Worm (Caenorhabditis elegans): Measurements from ENCODE around the gene srsx-16.

Gene srsx-16

DNA sequence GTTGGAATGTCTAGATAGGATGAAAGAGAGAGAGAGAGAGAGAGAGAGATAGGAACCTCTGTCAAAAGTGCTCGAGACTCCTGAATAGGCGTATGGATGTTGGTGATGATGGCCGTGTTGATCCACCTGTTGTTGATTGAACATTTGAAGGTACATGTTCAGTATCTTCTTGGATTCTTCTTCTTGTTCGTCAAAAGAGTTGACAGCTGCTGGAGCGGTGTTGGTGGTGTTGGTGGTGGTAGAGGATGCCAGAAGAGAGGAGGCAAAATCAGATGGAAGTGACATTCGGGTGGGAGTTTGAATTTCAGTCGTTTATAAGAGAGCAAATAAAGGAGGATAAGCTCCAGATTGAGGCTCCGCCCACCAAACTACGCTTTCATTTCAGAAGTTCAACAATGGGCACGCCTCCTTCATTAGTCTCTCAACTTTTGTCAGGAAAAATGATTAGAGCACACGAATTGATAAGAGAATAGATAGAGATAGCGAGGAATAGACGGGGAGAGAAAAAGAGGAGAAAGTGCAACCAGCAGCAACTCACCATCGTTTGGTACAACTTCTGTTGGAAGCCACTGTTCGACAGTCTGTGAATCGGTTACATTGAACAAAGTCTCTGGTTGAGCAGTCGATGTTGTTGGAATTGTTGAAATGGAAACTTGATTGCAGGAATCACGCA is 33.4 kb upstream of the srsx-16 start:
- no peak for TF ChIP-seq efl-1 (optimal IDR thresholded peaks at IDR 0.05)
- peak in 1 of 2 experiments; percentile 85 for TF ChIP-seq efl-1 (GFP tag; optimal IDR thresholded peaks at IDR 0.05 in 1 of 2)
- no peak for TF ChIP-seq pag-3 (tag; optimal IDR thresholded peaks at IDR 0.05; ENCODE audit: borderline replicate concordance, insufficient read depth)
- no peak for TF ChIP-seq fkh-4 (tag; optimal IDR thresholded peaks at IDR 0.05; ENCODE audit: borderline replicate concordance)
- no peak for TF ChIP-seq lin-35 (GFP tag; optimal IDR thresholded peaks at IDR 0.05)
- no peak for TF ChIP-seq aha-1 (tag; optimal IDR thresholded peaks at IDR 0.05)

ce11 chrIV:5650761-5651332 is 31.3 kb upstream of the srsx-16 start:
- TF ChIP-seq nhr-85 (tag) (peak; percentile 25), xbp-1 (tag; optimal IDR thresholded peaks at IDR 0.05) (no peak), unc-62 (GFP tag; optimal IDR thresholded peaks at IDR 0.05) (no peak), dsc-1 (tag; optimal IDR thresholded peaks at IDR 0.05) (no peak), nhr-77 (tag; optimal IDR thresholded peaks at IDR 0.05) (no peak), ceh-8 (GFP tag; optimal IDR thresholded peaks at IDR 0.05) (peak; percentile 22), rnt-1 (tag; optimal IDR thresholded peaks at IDR 0.05) (no peak), hpl-2 (GFP tag; optimal IDR thresholded peaks at IDR 0.05) (no peak), isw-1 (GFP tag; IDR thresholded peaks at IDR 0.05) (no peak), aly-2 (tag; optimal IDR thresholded peaks at IDR 0.05) (peak; percentile 21), swsn-7 (tag; optimal IDR thresholded peaks at IDR 0.05) (no peak)

- TF ChIP-seq nhr-85 (tag) (peak; percentile 56), lin-35 (GFP tag; optimal IDR thresholded peaks at IDR 0.05) (peak in 1 of 2 experiments; percentile 18), blmp-1 (tag; optimal IDR thresholded peaks at IDR 0.05) (peak; percentile 34), swsn-7 (tag; optimal IDR thresholded peaks at IDR 0.05) (peak; percentile 11), unc-62 (GFP tag; optimal IDR thresholded peaks at IDR 0.05) (no peak), zip-4 (GFP tag; optimal IDR thresholded peaks at IDR 0.05) (no peak), nhr-12 (tag; optimal IDR thresholded peaks at IDR 0.05) (no peak), nhr-28 (tag; optimal IDR thresholded peaks at IDR 0.05) (no peak), C16A3.4 (tag; optimal IDR thresholded peaks at IDR 0.05) (peak; percentile 14), sup-37 (GFP tag; optimal IDR thresholded peaks at IDR 0.05) (no peak), nhr-20 (tag; optimal IDR thresholded peaks at IDR 0.05) (peak; percentile 33), dpl-1 (GFP tag; optimal IDR thresholded peaks at IDR 0.05) (peak in 2 of 3 experiments; percentile 18 to 53), C04F5.9 (tag; optimal IDR thresholded peaks at IDR 0.05) (no peak), lin-13 (GFP tag; optimal IDR thresholded peaks at IDR 0.05) (no peak), nhr-76 (tag; optimal IDR thresholded peaks at IDR 0.05) (no peak), lsy-2 (tag; optimal IDR thresholded peaks at IDR 0.05) (no peak), xbp-1 (tag; optimal IDR thresholded peaks at IDR 0.05) (peak; percentile 18), efl-1 (optimal IDR thresholded peaks at IDR 0.05) (peak in 1 of 2 experiments; percentile 46), efl-1 (GFP tag; optimal IDR thresholded peaks at IDR 0.05 in 1 of 2) (peak; percentile 26 to 27), egl-27 (tag; optimal IDR thresholded peaks at IDR 0.05) (no peak)
Observed at ce11 chrIV:5649073-5649583, 29.6 kb upstream of the srsx-16 start, which contains the start of gene csn-5. Gene csn-5, plus strand, starts transcription at chrIV:5649533.

DNA sequence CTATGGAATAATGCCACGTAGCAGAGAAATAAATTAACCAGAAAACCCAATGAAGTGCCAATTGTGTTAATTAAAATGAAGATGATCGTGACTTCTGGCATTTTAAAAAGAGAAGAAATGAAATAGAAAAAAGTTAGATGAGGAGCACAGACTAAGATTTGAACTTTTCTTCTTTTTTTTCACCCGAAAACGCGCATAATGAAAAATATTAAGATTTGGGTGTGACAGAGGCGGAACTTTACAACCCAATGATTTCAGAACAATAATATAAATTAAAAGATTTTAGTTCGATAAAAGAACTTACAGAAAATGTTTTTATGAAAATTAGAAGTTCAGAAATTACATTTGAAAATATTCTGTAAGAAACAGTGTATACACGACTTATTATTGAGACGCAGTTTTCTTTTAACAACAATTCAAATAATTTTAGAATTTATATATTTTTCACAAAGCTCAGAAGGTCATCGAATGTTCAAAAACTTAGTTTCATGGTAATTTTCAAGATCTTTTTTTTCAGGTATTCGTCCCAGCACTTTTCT is 26.0 kb upstream of the srsx-16 start, which contains the start of the genes srd-8 and B0547.2:
Gene srd-8 (minus strand): TSS at position 101 of the 539 bp plus-strand sequence.
Gene B0547.2 (plus strand): TSS at position 489 of the 539 bp plus-strand sequence.
- TF ChIP-seq unc-30 (tag; optimal IDR thresholded peaks at IDR 0.05) (no peak), ceh-90 (tag; optimal IDR thresholded peaks at IDR 0.05) (no peak), sox-4 (tag; optimal IDR thresholded peaks at IDR 0.05) (no peak), irx-1 (tag; optimal IDR thresholded peaks at IDR 0.05) (no peak), ceh-63 (GFP tag; optimal IDR thresholded peaks at IDR 0.05) (no peak)

All from whole organism, L1 larva.